Worm (Caenorhabditis elegans) whole organism, L1 larva: ENCODE measurements around the gene T28D6.7.

Experiments
- C04F5.9 ChIP-seq: sonication (generic microtip); optimal IDR thresholded peaks from 2 replicates; lab custom pipeline; 2016; ENCODE audit warnings: missing genetic modification characterization, missing compliant biosample characterization
- C16A3.4 ChIP-seq: fragments of 150-350 bp; optimal IDR thresholded peaks from 2 replicates; lab custom pipeline; 2014; ENCODE audit warnings: missing biosample characterization, missing genetic modification characterization
- F16B12.6 ChIP-seq: fragments of 150-350 bp; optimal IDR thresholded peaks from 2 replicates; lab custom pipeline; 2014; ENCODE audit warnings: missing biosample characterization, missing genetic modification characterization
- Y116A8C.19 ChIP-seq: sonication (generic microtip); optimal IDR thresholded peaks from 2 replicates; lab custom pipeline; 2016; ENCODE audit warnings: missing compliant biosample characterization, missing genetic modification characterization, borderline replicate concordance
- blmp-1 ChIP-seq: fragments of 150-350 bp; optimal IDR thresholded peaks from 2 replicates; lab custom pipeline; 2014; ENCODE audit warnings: missing biosample characterization, missing genetic modification characterization
- ceh-90 ChIP-seq: sonication (generic microtip); optimal IDR thresholded peaks from 2 replicates; lab custom pipeline; 2016; ENCODE audit warnings: missing genetic modification characterization, missing compliant biosample characterization
- ces-1 ChIP-seq: fragments of 150-350 bp; optimal IDR thresholded peaks from 2 replicates; lab custom pipeline; 2014; ENCODE audit warnings: missing biosample characterization, missing genetic modification reagents, missing genetic modification characterization
- dsc-1 ChIP-seq: sonication (generic microtip); optimal IDR thresholded peaks from 2 replicates; lab custom pipeline; 2016; ENCODE audit warnings: mild to moderate bottlenecking, missing genetic modification characterization, missing compliant biosample characterization
- efl-1 ChIP-seq, 4 experiments: fragments of 150-350 bp; optimal IDR thresholded peaks in 3 of 4; peaks in 1 of 4; 1 replicate in 1 of 4; 2 replicates in 3 of 4; lab custom pipeline; 2014; ENCODE audit warnings: missing biosample characterization in 2 of 4, missing genetic modification characterization in 2 of 4, missing genetic modification reagents in 2 of 4
- efl-3 ChIP-seq: fragments of 200-800 bp; sonication (Bioruptor generic); optimal IDR thresholded peaks from 2 replicates; lab custom pipeline; 2018; ENCODE audit warnings: mild to moderate bottlenecking, missing genetic modification characterization, missing compliant biosample characterization
- egl-13 ChIP-seq: sonication (generic microtip); optimal IDR thresholded peaks from 2 replicates; lab custom pipeline; 2016; ENCODE audit warnings: missing genotype, missing genetic modification reagents, missing genetic modification characterization, missing compliant biosample characterization
- elt-3 ChIP-seq, 6 experiments: fragments of 150-350 bp in 1 of 6; sonication (generic microtip); optimal IDR thresholded peaks; 2 replicates each; lab custom pipeline; 2017 to 2018; ENCODE audit warnings: missing biosample characterization in 6 of 6, missing genetic modification characterization in 6 of 6, inconsistent platforms in 1 of 6
- ets-5 ChIP-seq: fragments of 200-800 bp; sonication (Bioruptor generic); IDR thresholded peaks from 2 replicates; pipeline ENCODE4 v1.3.6; 2022; ENCODE audit warnings: missing genetic modification characterization, missing compliant biosample characterization
- fkh-10 ChIP-seq: sonication (generic microtip); optimal IDR thresholded peaks from 2 replicates; lab custom pipeline; 2017; ENCODE audit warnings: missing biosample characterization, missing genetic modification reagents, missing genetic modification characterization
- fkh-4 ChIP-seq: sonication (generic microtip); optimal IDR thresholded peaks from 2 replicates; lab custom pipeline; 2016; ENCODE audit warnings: missing compliant biosample characterization, missing genetic modification characterization, borderline replicate concordance
- fkh-8 ChIP-seq: sonication (generic microtip); optimal IDR thresholded peaks from 2 replicates; lab custom pipeline; 2016; ENCODE audit warnings: mild to moderate bottlenecking, missing genetic modification characterization, missing compliant biosample characterization
- hlh-17 ChIP-seq: fragments of 200-800 bp; sonication (Bioruptor generic); optimal IDR thresholded peaks from 2 replicates; lab custom pipeline; 2018; ENCODE audit warnings: missing genetic modification characterization, mild to moderate bottlenecking, missing compliant biosample characterization, moderate library complexity, borderline replicate concordance
- hlh-4 ChIP-seq: sonication (generic microtip); optimal IDR thresholded peaks from 2 replicates; lab custom pipeline; 2016; ENCODE audit warnings: mild to moderate bottlenecking, missing genetic modification characterization, missing compliant biosample characterization
- irx-1 ChIP-seq: sonication (generic microtip); optimal IDR thresholded peaks from 2 replicates; lab custom pipeline; 2016; ENCODE audit warnings: missing genetic modification characterization, missing compliant biosample characterization
- jun-1 ChIP-seq: fragments of 150-350 bp; optimal IDR thresholded peaks from 2 replicates; lab custom pipeline; 2014; ENCODE audit warnings: missing biosample characterization, missing genetic modification reagents, missing genetic modification characterization
- lin-14 ChIP-seq: fragments of 200-800 bp; sonication (Bioruptor generic); optimal IDR thresholded peaks from 2 replicates; lab custom pipeline; 2018; ENCODE audit warnings: mild to moderate bottlenecking, missing genetic modification characterization, moderate library complexity, missing compliant biosample characterization
- lin-39 ChIP-seq: fragments of 150-350 bp; optimal IDR thresholded peaks from 2 replicates; lab custom pipeline; 2014; ENCODE audit warnings: missing biosample characterization, missing genetic modification reagents, missing genetic modification characterization
- lir-3 ChIP-seq: sonication (generic microtip); optimal IDR thresholded peaks from 2 replicates; lab custom pipeline; 2016; ENCODE audit warnings: mild to moderate bottlenecking, missing genetic modification characterization, moderate library complexity, missing compliant biosample characterization; ENCODE audit not compliant: poor library complexity
- mef-2 ChIP-seq: fragments of 150-350 bp; optimal IDR thresholded peaks from 2 replicates; lab custom pipeline; 2014; ENCODE audit warnings: missing biosample characterization, missing genetic modification characterization
- nhr-20 ChIP-seq: sonication (generic microtip); optimal IDR thresholded peaks from 2 replicates; lab custom pipeline; 2016; ENCODE audit warnings: mild to moderate bottlenecking, missing genetic modification characterization, missing compliant biosample characterization
- nhr-28 ChIP-seq: fragments of 150-350 bp; optimal IDR thresholded peaks from 2 replicates; lab custom pipeline; 2014; ENCODE audit warnings: missing biosample characterization, missing genetic modification characterization
- nhr-84 ChIP-seq: sonication (generic microtip); optimal IDR thresholded peaks from 2 replicates; lab custom pipeline; 2017; ENCODE audit warnings: missing biosample characterization, missing genetic modification characterization
- nhr-90 ChIP-seq: sonication (generic microtip); optimal IDR thresholded peaks from 2 replicates; lab custom pipeline; 2016; ENCODE audit warnings: mild to moderate bottlenecking, missing genetic modification characterization, missing compliant biosample characterization; ENCODE audit not compliant: poor library complexity
- pqm-1 ChIP-seq: sonication (generic microtip); optimal IDR thresholded peaks from 3 replicates; lab custom pipeline; 2017; ENCODE audit warnings: missing biosample characterization, missing genetic modification characterization
- snu-23 ChIP-seq: sonication (generic microtip); optimal IDR thresholded peaks from 2 replicates; lab custom pipeline; 2016; ENCODE audit warnings: missing genetic modification characterization, missing compliant biosample characterization
- sox-4 ChIP-seq: sonication (generic microtip); optimal IDR thresholded peaks from 2 replicates; lab custom pipeline; 2016; ENCODE audit warnings: missing genetic modification characterization, missing compliant biosample characterization
- sptf-1 ChIP-seq: fragments of 150-350 bp; optimal IDR thresholded peaks from 2 replicates; lab custom pipeline; 2014; ENCODE audit warnings: missing biosample characterization, missing genetic modification characterization
- swsn-7 ChIP-seq: sonication (generic microtip); optimal IDR thresholded peaks from 2 replicates; lab custom pipeline; 2016; ENCODE audit warnings: missing genetic modification characterization, missing compliant biosample characterization
- tlp-1 ChIP-seq: fragments of 150-350 bp; optimal IDR thresholded peaks from 2 replicates; lab custom pipeline; 2014; ENCODE audit warnings: missing biosample characterization, missing genetic modification characterization
- unc-98 ChIP-seq: fragments of 200-800 bp; sonication (Bioruptor generic); IDR thresholded peaks from 2 replicates; pipeline ENCODE4 v1.3.6; 2022; ENCODE audit warnings: missing genetic modification characterization, missing compliant biosample characterization
- xbp-1 ChIP-seq: sonication (generic microtip); optimal IDR thresholded peaks from 2 replicates; lab custom pipeline; 2016; ENCODE audit warnings: missing genetic modification characterization, missing compliant biosample characterization
- ztf-11 ChIP-seq, 2 experiments: sonication (generic microtip); optimal IDR thresholded peaks; 2 replicates each; lab custom pipeline; 2016 to 2017; ENCODE audit warnings: missing genetic modification characterization in 2 of 2, missing biosample characterization in 1 of 2, missing compliant biosample characterization in 1 of 2
- ztf-4 ChIP-seq: fragments of 150-350 bp; optimal IDR thresholded peaks from 2 replicates; lab custom pipeline; 2014; ENCODE audit warnings: missing biosample characterization, missing genetic modification characterization

Gene T28D6.7

ce11 chrIII:11334346-11334745 is 11.9 kb downstream of the T28D6.7 start (continued):
- TF ChIP-seq C16A3.4 (tag; lab: Kevin White, UChicago) (no peak), nhr-90 (tag; lab: Kevin White, UChicago) (no peak), hlh-4 (tag; lab: Kevin White, UChicago) (no peak), pqm-1 (no peak), nhr-28 (no peak), egl-13 (tag; lab: Kevin White, UChicago) (peak; percentile 16), swsn-7 (peak; percentile 32), fkh-8 (tag; lab: Kevin White, UChicago) (peak; percentile 67), lin-14 (GFP tag; lab: Kevin White, UChicago) (peak; percentile 79), sox-4 (tag; lab: Kevin White, UChicago) (no peak), irx-1 (tag; lab: Kevin White, UChicago) (no peak), fkh-4 (tag; lab: Kevin White, UChicago) (no peak), efl-1 (optimal IDR thresholded peaks at IDR 0.05; lab: Kevin White, UChicago) (peak; percentile 25 to 38), efl-1 (GFP tag; optimal IDR thresholded peaks at IDR 0.05 in 1 of 2; lab: Kevin White, UChicago) (no peak), ets-5 (GFP tag; lab: Robert Waterston, UW) (no peak), snu-23 (GFP tag; lab: Kevin White, UChicago) (peak; percentile 27), nhr-84 (tag; lab: Kevin White, UChicago) (no peak)

DNA sequence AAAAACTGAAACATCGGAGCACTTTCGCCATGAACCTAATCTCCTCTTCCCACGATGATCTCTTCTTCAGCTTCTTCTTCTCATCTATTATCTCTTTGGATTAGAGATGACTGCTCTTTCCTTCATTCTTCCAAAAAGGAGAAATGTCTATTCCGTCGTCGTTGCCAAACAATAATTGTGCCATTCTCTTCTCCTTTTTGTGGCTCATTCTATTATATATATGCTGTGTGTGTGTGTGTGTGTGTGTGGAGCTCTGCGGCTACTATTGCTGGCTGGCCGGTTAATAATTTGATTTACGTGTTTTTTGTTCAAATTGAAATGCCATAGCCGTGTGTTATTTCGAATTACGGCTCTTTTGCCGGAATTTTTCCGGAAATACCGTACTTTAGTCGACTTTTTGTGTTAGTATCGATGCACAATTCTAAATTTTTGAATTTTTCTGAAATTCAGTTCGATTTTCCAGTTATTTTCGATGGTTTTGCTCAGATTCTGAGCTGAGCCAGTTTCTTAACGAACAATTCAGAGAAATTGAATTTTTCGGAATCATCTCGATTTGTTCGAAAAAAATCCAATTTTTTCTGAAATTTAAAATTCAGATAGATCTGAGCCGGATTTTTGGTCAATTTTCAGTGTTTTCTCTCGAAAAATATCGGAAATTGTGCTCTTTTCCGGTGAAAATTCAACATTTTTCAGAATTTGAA is 13.1 kb downstream of the T28D6.7 start, which contains the start of gene T28D6.5:
TSS of gene T28D6.5 (plus strand) at position 651 of the 701 bp plus-strand sequence.
- TF ChIP-seq ceh-90 (tag; lab: Kevin White, UChicago) (no peak), hlh-17 (no peak), tlp-1 (tag; lab: Kevin White, UChicago) (no peak), snu-23 (GFP tag; lab: Kevin White, UChicago) (no peak), lin-39 (no peak), blmp-1 (no peak), mef-2 (tag; lab: Kevin White, UChicago) (no peak), lir-3 (tag; lab: Kevin White, UChicago) (no peak), xbp-1 (tag; lab: Kevin White, UChicago) (no peak), sptf-1 (tag; lab: Kevin White, UChicago) (no peak), fkh-10 (no peak), nhr-20 (tag; lab: Kevin White, UChicago) (no peak), ces-1 (GFP tag; lab: Kevin White, UChicago) (no peak), ztf-11 (tag; optimal IDR thresholded peaks at IDR 0.05; lab: Kevin White, UChicago) (no peak), dsc-1 (no peak), unc-98 (no peak), ztf-4 (tag; lab: Kevin White, UChicago) (no peak), C04F5.9 (tag; lab: Kevin White, UChicago) (no peak), Y116A8C.19 (no peak), jun-1 (tag; lab: Kevin White, UChicago) (no peak)

ce11 chrIII:11332306-11332705 is 14.0 kb downstream of the T28D6.7 start:
- no peak for TF ChIP-seq efl-3 (GFP tag; lab: Kevin White, UChicago)
- no peak for TF ChIP-seq F16B12.6 (tag; lab: Kevin White, UChicago)
- TF ChIP-seq hlh-4 (tag; lab: Kevin White, UChicago) = no peak
- no peak for TF ChIP-seq nhr-84 (tag; lab: Kevin White, UChicago)
- TF ChIP-seq elt-3 (tag; optimal IDR thresholded peaks at IDR 0.05; lab: Kevin White, UChicago) = no peak
